Worm (Caenorhabditis elegans): ENCODE data around the gene K11G12.6.
A peak's percentile ranks its signal among the peaks of the same experiment; 100 is the strongest.

The K11G12.6 gene

DNA sequence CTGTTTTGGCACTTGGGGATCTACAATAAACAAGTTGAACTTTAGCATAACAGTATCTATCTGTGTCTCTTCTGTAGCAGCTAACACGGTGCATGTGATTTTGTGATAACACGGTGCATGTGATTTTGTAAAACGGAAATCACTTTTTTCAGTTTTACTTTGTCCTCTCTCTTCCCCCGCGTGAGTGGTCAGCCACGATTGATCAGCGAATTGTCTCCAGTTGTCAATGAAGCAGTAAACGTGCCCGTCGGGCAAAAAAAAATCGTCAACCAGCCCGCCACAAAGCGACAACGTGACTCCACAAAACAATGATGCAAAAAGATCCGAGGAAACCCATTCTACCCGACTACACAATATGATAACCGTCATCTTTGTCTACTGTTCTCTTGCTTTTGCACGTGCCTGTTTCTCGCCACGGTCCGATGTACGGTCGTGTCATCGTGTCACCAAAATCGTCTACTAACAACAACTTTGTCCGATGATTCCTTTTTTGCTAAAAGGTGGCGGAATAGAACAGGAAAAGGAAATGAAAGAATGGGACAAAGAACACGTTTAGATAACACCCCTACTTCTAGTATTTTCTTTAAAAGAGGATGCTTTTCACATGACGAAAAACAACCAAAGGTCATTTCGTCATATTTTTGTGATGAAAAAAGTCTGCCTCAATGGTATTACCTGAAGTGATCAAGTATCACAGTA is 19.8 kb upstream of the K11G12.6 start (continued):
- TF ChIP-seq attf-5 (GFP tag; optimal IDR thresholded peaks at IDR 0.05) = peak; percentile 2
- TF ChIP-seq let-607 (tag; optimal IDR thresholded peaks at IDR 0.05) = peak; percentile 13 to 82
- TF ChIP-seq akir-1 (GFP tag; optimal IDR thresholded peaks at IDR 0.05) = no peak
- TF ChIP-seq pbrm-1 (GFP tag; IDR thresholded peaks at IDR 0.05) = peak; percentile 45; the same call in 1 of the 2 replicates
- no peak for TF ChIP-seq F23B12.7 (tag; optimal IDR thresholded peaks at IDR 0.05; ENCODE audit: insufficient read depth)
- no peak for TF ChIP-seq madf-6 (GFP tag; IDR thresholded peaks at IDR 0.05)
- TF ChIP-seq die-1 (tag; optimal IDR thresholded peaks at IDR 0.05) = peak; percentile 63
- TF ChIP-seq ztf-18 (tag; optimal IDR thresholded peaks at IDR 0.05) = no peak
- no peak for TF ChIP-seq F33H1.4 (GFP tag; IDR thresholded peaks at IDR 0.05)
- peak; percentile 30 for TF ChIP-seq lin-54 (GFP tag; optimal IDR thresholded peaks at IDR 0.05)
- TF ChIP-seq F57A8.1 (GFP tag; optimal IDR thresholded peaks at IDR 0.05) = no peak
- TF ChIP-seq him-1 (tag; optimal IDR thresholded peaks at IDR 0.05) = no peak
- TF ChIP-seq egl-44 (GFP tag; IDR thresholded peaks at IDR 0.05) = peak; percentile 86
- TF ChIP-seq nhr-90 (tag; optimal IDR thresholded peaks at IDR 0.05) = peak; percentile 73
- TF ChIP-seq snpc-4 (GFP tag; optimal IDR thresholded peaks at IDR 0.05) = no peak
- peak in 2 of 4 experiments; percentile 1 to 31 for TF ChIP-seq snpc-4 (tag; optimal IDR thresholded peaks at IDR 0.05)
- TF ChIP-seq cebp-1 (GFP tag; IDR thresholded peaks at IDR 0.05) = 0 out of 2 replicates have a peak, but pooled peaks have one; percentile 16
- peak; percentile 73 for TF ChIP-seq cebp-1 (tag; optimal IDR thresholded peaks at IDR 0.05)
- no peak for TF ChIP-seq F55B11.4 (tag; optimal IDR thresholded peaks at IDR 0.05; ENCODE audit: borderline replicate concordance, insufficient read depth)
- TF ChIP-seq lin-26 (GFP tag; IDR thresholded peaks at IDR 0.05) = 0 out of 2 replicates have a peak, but pooled peaks have one; percentile 24
- TF ChIP-seq hmg-1.2 (GFP tag; IDR thresholded peaks at IDR 0.05) = no peak; the same call in 1 of the 2 replicates
- TF ChIP-seq rcor-1 (GFP tag; IDR thresholded peaks at IDR 0.05) = 0 out of 2 replicates have a peak, but pooled peaks have one; percentile 18
- peak; percentile 74; the same call in 1 of the 2 replicates for TF ChIP-seq let-526 (GFP tag; IDR thresholded peaks at IDR 0.05)
- no peak for TF ChIP-seq lsy-27 (tag; optimal IDR thresholded peaks at IDR 0.05; ENCODE audit: borderline replicate concordance, insufficient read depth)
- TF ChIP-seq somi-1 (GFP tag; optimal IDR thresholded peaks at IDR 0.05) = peak; percentile 93
- no peak for TF ChIP-seq cebp-2 (GFP tag; IDR thresholded peaks at IDR 0.05)
- TF ChIP-seq ztf-22 (GFP tag; optimal IDR thresholded peaks at IDR 0.05) = peak; percentile 56
- TF ChIP-seq Y79H2A.3 (GFP tag; conservative IDR thresholded peaks at IDR 0.05) = 0 out of 2 replicates have a peak, but pooled peaks have one; percentile 46
- no peak for TF ChIP-seq ztf-6 (GFP tag; IDR thresholded peaks at IDR 0.05)
- peak; percentile 78; the same call in 1 of the 2 replicates for TF ChIP-seq C06A6.2 (GFP tag; conservative IDR thresholded peaks at IDR 0.05)
- TF ChIP-seq tlf-1 (GFP tag; optimal IDR thresholded peaks at IDR 0.05) = peak; percentile 78
- TF ChIP-seq zfh-2 (GFP tag; conservative IDR thresholded peaks at IDR 0.05) = peak; percentile 64
- TF ChIP-seq repo-1 (tag; optimal IDR thresholded peaks at IDR 0.05) = peak; percentile 65
- no peak for TF ChIP-seq ceh-91 (GFP tag; IDR thresholded peaks at IDR 0.05)
- TF ChIP-seq mxl-1 (tag; optimal IDR thresholded peaks at IDR 0.05) = no peak
- peak; percentile 40; the same call in 1 of the 2 replicates for TF ChIP-seq mcd-1 (GFP tag; IDR thresholded peaks at IDR 0.05)

DNA sequence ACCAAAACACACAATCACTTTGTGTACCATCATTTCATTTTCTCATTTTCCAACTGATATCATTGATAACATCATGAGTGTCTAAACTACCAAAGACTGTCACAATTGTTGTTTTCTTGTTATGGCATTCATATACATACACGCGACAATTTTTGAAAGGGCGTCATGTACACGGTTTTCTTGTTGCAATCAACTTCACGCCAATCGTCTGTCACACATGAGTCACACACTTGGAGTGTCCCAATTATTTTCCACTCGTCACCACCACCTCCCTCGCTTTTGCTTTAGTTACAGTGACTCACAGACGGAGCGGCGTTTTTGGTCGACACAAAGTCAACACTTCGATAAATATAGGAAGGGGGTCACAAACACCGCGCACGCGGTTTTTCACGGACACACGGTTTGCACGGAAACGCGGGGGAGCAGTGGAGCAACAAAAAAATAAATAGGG is 18.5 kb upstream of the K11G12.6 start:
- TF ChIP-seq atf-7 (tag; optimal IDR thresholded peaks at IDR 0.05) (peak; percentile 71), tlf-1 (GFP tag; optimal IDR thresholded peaks at IDR 0.05) (peak; percentile 28), zfh-2 (GFP tag; conservative IDR thresholded peaks at IDR 0.05) (peak; percentile 68), zim-3 (tag; optimal IDR thresholded peaks at IDR 0.05) (no peak), let-526 (GFP tag; IDR thresholded peaks at IDR 0.05) (0 out of 2 replicates have a peak, but pooled peaks have one; percentile 36), tbp1 (GFP tag; optimal IDR thresholded peaks at IDR 0.05) (peak; percentile 36), ets-4 (GFP tag; optimal IDR thresholded peaks at IDR 0.05) (peak; percentile 62), attf-5 (GFP tag; optimal IDR thresholded peaks at IDR 0.05) (peak; percentile 52), nhr-80 (tag; optimal IDR thresholded peaks at IDR 0.05) (peak; percentile 94), rec-8 (tag; optimal IDR thresholded peaks at IDR 0.05) (no peak), ztf-26 (tag; optimal IDR thresholded peaks at IDR 0.05) (peak; percentile 7), mes-4 (tag; optimal IDR thresholded peaks at IDR 0.05) (no peak), attf-6 (GFP tag; IDR thresholded peaks at IDR 0.05) (no peak), nhr-90 (tag; optimal IDR thresholded peaks at IDR 0.05) (peak; percentile 38), pha-4 (tag; optimal IDR thresholded peaks at IDR 0.05) (peak; percentile 17), mcd-1 (GFP tag; IDR thresholded peaks at IDR 0.05) (peak; percentile 39; the same call in 1 of the 2 replicates)
